Worm (Caenorhabditis elegans) whole organism, mixed stage, embryonic: ENCODE data around the gene W04E12.9.

Experiments
- mab-5 ChIP-seq: fragments of 150-350 bp; optimal IDR thresholded peaks from 2 replicates; lab custom pipeline; 2014; ENCODE audit warnings: missing biosample characterization, missing genetic modification characterization
- nhr-237 ChIP-seq: fragments of 150-350 bp; optimal IDR thresholded peaks from 2 replicates; lab custom pipeline; 2014; ENCODE audit warnings: missing biosample characterization, missing genetic modification characterization
- nhr-28 ChIP-seq: fragments of 150-350 bp; optimal IDR thresholded peaks from 2 replicates; lab custom pipeline; 2014; ENCODE audit warnings: missing biosample characterization, missing genetic modification characterization
- pha-4 ChIP-seq: fragments of 150-350 bp; optimal IDR thresholded peaks from 2 replicates; lab custom pipeline; 2018; ENCODE audit warnings: missing biosample characterization, missing genetic modification reagents, missing genetic modification characterization
- snpc-4 ChIP-seq: fragments of 150-350 bp; optimal IDR thresholded peaks from 2 replicates; lab custom pipeline; 2014; ENCODE audit warnings: missing biosample characterization, missing genetic modification characterization
- unc-39 ChIP-seq: fragments of 150-350 bp; optimal IDR thresholded peaks from 2 replicates; lab custom pipeline; 2014; ENCODE audit warnings: missing biosample characterization, missing genetic modification characterization

DNA sequence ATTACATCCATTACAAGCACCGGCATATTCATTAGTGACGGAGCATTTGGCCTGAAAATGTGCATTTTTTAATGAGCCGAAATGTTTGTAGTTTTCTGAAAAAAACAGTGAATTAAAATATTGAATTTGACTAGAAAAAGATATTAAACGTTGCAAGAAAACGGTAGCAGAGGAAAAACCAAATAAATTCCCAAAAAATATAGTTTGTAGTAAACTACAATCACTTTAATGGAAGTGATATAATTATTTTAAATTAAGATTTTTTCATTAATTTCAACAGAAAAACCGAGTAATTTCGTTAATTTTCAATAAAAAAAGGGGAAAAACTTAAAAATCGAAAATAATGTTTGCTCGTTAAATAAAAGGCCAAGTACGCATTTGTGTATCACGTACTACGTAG is 15.3 kb downstream of the W04E12.9 start, which contains the start of gene M162.15:
- TF ChIP-seq snpc-4 (tag; lab: Kevin White, UChicago) = no peak
- no peak for TF ChIP-seq unc-39 (tag; lab: Kevin White, UChicago)
- TF ChIP-seq nhr-237 (tag; lab: Kevin White, UChicago) = no peak
- TF ChIP-seq nhr-28 (tag; lab: Kevin White, UChicago) = no peak
- no peak for TF ChIP-seq pha-4 (tag; lab: Kevin White, UChicago)
- TF ChIP-seq mab-5 (tag; lab: Kevin White, UChicago) = no peak
